Worm (Caenorhabditis elegans): ENCODE results near the gene srx-3.

DNA sequence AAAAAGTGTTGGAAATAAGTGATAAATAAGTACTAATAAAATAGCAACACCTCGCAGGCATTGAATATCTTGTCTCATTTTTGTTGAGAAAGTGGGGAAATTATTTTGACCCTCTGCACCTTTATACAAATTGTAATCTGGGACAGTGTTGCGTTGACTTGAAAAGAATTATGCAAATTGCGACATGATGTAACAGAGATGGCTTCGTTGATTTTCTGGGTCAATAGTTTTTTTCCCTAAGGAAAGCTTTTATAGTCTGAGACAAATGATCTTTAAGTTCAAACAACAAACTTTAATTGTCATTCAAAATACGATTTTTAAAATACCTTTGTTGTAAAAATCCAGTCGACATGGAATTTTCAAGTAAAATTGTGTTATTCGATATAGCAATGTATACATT, 19.4 kb downstream of the srx-3 start, which contains the start of gene bus-1:
- TF ChIP-seq hmg-1.2 (GFP tag; IDR thresholded peaks at IDR 0.05), result no peak
- no peak for TF ChIP-seq hmg-20 (GFP tag; IDR thresholded peaks at IDR 0.05)
